Fruit fly (Drosophila melanogaster): ENCODE data around the gene Aldh7A1.

Gene Aldh7A1

DNA sequence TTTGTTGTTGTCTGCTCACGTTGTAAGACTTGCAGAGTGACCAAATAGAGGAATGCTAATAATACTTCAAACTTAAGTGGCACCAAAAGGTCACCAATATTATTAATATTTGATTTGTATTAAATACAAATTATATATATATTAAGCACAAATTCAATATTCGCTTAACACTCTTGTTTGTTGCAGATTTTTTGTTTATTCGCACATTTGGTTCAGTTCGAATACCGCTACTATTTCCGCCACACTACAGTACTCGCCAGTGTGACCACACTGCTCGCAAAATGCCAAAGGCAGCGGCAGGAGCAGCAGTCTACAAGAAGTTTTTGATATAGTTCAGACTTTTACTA, 4.6 kb downstream of the Aldh7A1 start, which contains the start of gene Max (continued):
- TF ChIP-seq caup (GFP tag; optimal IDR thresholded peaks at IDR 0.05; ENCODE audit: severe bottlenecking) (peak; percentile 75), wdn (GFP tag; IDR thresholded peaks at IDR 0.05) (no peak), CHES-1-like (GFP tag; optimal IDR thresholded peaks at IDR 0.05) (no peak), CG3726 (GFP tag; IDR thresholded peaks at IDR 0.05) (no peak), PHDP (tag; optimal IDR thresholded peaks at IDR 0.05) (peak; percentile 83), CG8944 (GFP tag; optimal IDR thresholded peaks at IDR 0.05) (no peak), scrt (GFP tag; optimal IDR thresholded peaks at IDR 0.05) (peak; percentile 58), CG17361 (GFP tag; IDR thresholded peaks at IDR 0.05) (peak; percentile 59), CG2116 (GFP tag; optimal IDR thresholded peaks at IDR 0.05) (peak; percentile 50), peb (GFP tag; IDR thresholded peaks at IDR 0.05) (peak; percentile 54; the same call in 1 of the 2 replicates), sisA (GFP tag; IDR thresholded peaks at IDR 0.05) (peak; percentile 42), Rfx (GFP tag; IDR thresholded peaks at IDR 0.05) (peak; percentile 82), CG11504 (tag; optimal IDR thresholded peaks at IDR 0.05) (peak; percentile 80), H2.0 (GFP tag; IDR thresholded peaks at IDR 0.05) (peak; percentile 80), Dbx (GFP tag; IDR thresholded peaks at IDR 0.05) (peak; percentile 70; the same call in 2 of the 3 replicates), CG9727 (GFP tag; optimal IDR thresholded peaks at IDR 0.05) (peak; percentile 58), ken (GFP tag; IDR thresholded peaks at IDR 0.05) (peak; percentile 68; the same call in 2 of the 3 replicates), Dip2 (GFP tag; IDR thresholded peaks at IDR 0.05) (no peak), CG12744 (GFP tag; optimal IDR thresholded peaks at IDR 0.05) (no peak), CG6765 (GFP tag; optimal IDR thresholded peaks at IDR 0.05) (peak; percentile 3), CG13123 (GFP tag; optimal IDR thresholded peaks at IDR 0.05) (peak; percentile 52), CG42726 (GFP tag; IDR thresholded peaks at IDR 0.05; ENCODE audit: partially characterized antibody) (no peak), CG3995 (GFP tag; optimal IDR thresholded peaks at IDR 0.05) (peak; percentile 46), MESR4 (GFP tag; optimal IDR thresholded peaks at IDR 0.05) (peak; percentile 53), Hand (GFP tag; optimal IDR thresholded peaks at IDR 0.05) (peak; percentile 21), mirr (GFP tag; optimal IDR thresholded peaks at IDR 0.05) (peak; percentile 58), bsh (GFP tag; optimal IDR thresholded peaks at IDR 0.05) (peak in 1 of 2 experiments; percentile 73), Gsc (GFP tag; IDR thresholded peaks at IDR 0.05) (no peak), CG10959 (GFP tag; IDR thresholded peaks at IDR 0.05) (no peak), stwl (tag; optimal IDR thresholded peaks at IDR 0.05) (peak; percentile 77), eve (GFP tag; optimal IDR thresholded peaks at IDR 0.05) (no peak), CG4404 (GFP tag; IDR thresholded peaks at IDR 0.05) (no peak; the same call in 1 of the 2 replicates), CG7928 (GFP tag; optimal IDR thresholded peaks at IDR 0.05) (no peak), vfl (GFP tag; optimal IDR thresholded peaks at IDR 0.05) (peak; percentile 25), toy (GFP tag; IDR thresholded peaks at IDR 0.05) (no peak), shn (GFP tag; optimal IDR thresholded peaks at IDR 0.05) (no peak), CTCF (GFP tag; optimal IDR thresholded peaks at IDR 0.05) (no peak), sqz (GFP tag; optimal IDR thresholded peaks at IDR 0.05) (peak; percentile 52), fru (optimal IDR thresholded peaks at IDR 0.05) (no peak), tio (GFP tag; optimal IDR thresholded peaks at IDR 0.05) (no peak), bcd (GFP tag; optimal IDR thresholded peaks at IDR 0.05) (peak; percentile 67), Myb (GFP tag; optimal IDR thresholded peaks at IDR 0.05) (no peak), Sin3A (optimal IDR thresholded peaks at IDR 0.05) (no peak), ase (GFP tag; IDR thresholded peaks at IDR 0.05) (peak; percentile 67; the same call in 1 of the 3 replicates), CG8924 (tag; optimal IDR thresholded peaks at IDR 0.05) (peak; percentile 79), CG43689 (GFP tag; IDR thresholded peaks at IDR 0.05) (no peak), bigmax (GFP tag; optimal IDR thresholded peaks at IDR 0.05) (peak; percentile 8), CG18764 (GFP tag; optimal IDR thresholded peaks at IDR 0.05) (peak; percentile 70), row (GFP tag; IDR thresholded peaks at IDR 0.05) (peak; percentile 89), Ravus (GFP tag; IDR thresholded peaks at IDR 0.05) (peak; percentile 22; the same call in 1 of the 2 replicates), twi (tag; optimal IDR thresholded peaks at IDR 0.05) (peak; percentile 53), NC2α (GFP tag; optimal IDR thresholded peaks at IDR 0.05) (no peak), Hmx (GFP tag; optimal IDR thresholded peaks at IDR 0.05) (no peak)

Measured in whole organism, embryonic.